Worm (Caenorhabditis elegans) whole organism, L3 larva: Measurements from ENCODE around the gene prx-5.

Experiments
- R02D3.7 ChIP-seq: fragments of 150-350 bp; optimal IDR thresholded peaks from 2 replicates; lab custom pipeline; 2014; ENCODE audit warnings: missing biosample characterization, missing genetic modification characterization
- ZK546.5 ChIP-seq: sonication (generic microtip); optimal IDR thresholded peaks from 2 replicates; lab custom pipeline; 2017; ENCODE audit warnings: missing biosample characterization, missing genetic modification characterization
- ama-1 ChIP-seq: fragments of 150-350 bp; optimal IDR thresholded peaks from 2 replicates; lab custom pipeline; 2018
- ceh-16 ChIP-seq: sonication (generic microtip); optimal IDR thresholded peaks from 2 replicates; lab custom pipeline; 2017; ENCODE audit warnings: missing biosample characterization, missing genetic modification characterization
- ceh-28 ChIP-seq: fragments of 150-350 bp; optimal IDR thresholded peaks from 2 replicates; lab custom pipeline; 2014; ENCODE audit warnings: missing biosample characterization, missing genetic modification reagents, missing genetic modification characterization
- ceh-82 ChIP-seq: fragments of 150-350 bp; optimal IDR thresholded peaks from 2 replicates; lab custom pipeline; 2014; ENCODE audit warnings: missing biosample characterization, missing genetic modification characterization
- ceh-9 ChIP-seq: sonication (generic microtip); optimal IDR thresholded peaks from 2 replicates; lab custom pipeline; 2018; ENCODE audit warnings: missing biosample characterization, missing genetic modification characterization
- daf-12 ChIP-seq: fragments of 150-350 bp; optimal IDR thresholded peaks from 2 replicates; lab custom pipeline; 2014; ENCODE audit warnings: missing biosample characterization, missing genetic modification reagents, missing genetic modification characterization
- egl-5 ChIP-seq: fragments of 150-350 bp; optimal IDR thresholded peaks from 2 replicates; lab custom pipeline; 2017; ENCODE audit warnings: missing biosample characterization, missing genetic modification reagents, missing genetic modification characterization, inconsistent platforms
- elt-1 ChIP-seq: fragments of 150-350 bp; optimal IDR thresholded peaks from 2 replicates; lab custom pipeline; 2014; ENCODE audit warnings: missing biosample characterization, missing genetic modification characterization
- eor-1 ChIP-seq, 2 experiments: fragments of 150-350 bp; optimal IDR thresholded peaks; 2 replicates each; lab custom pipeline; 2014 to 2018; ENCODE audit warnings: missing biosample characterization in 2 of 2, missing genetic modification characterization in 2 of 2
- hmg-11 ChIP-seq: sonication (generic microtip); optimal IDR thresholded peaks from 2 replicates; lab custom pipeline; 2016; ENCODE audit warnings: missing genetic modification characterization, missing compliant biosample characterization
- jun-1 ChIP-seq: fragments of 150-350 bp; optimal IDR thresholded peaks from 2 replicates; lab custom pipeline; 2014; ENCODE audit warnings: missing biosample characterization, missing genetic modification reagents, missing genetic modification characterization
- lin-39 ChIP-seq: fragments of 150-350 bp; optimal IDR thresholded peaks from 2 replicates; lab custom pipeline; 2018; ENCODE audit warnings: missing biosample characterization, missing genetic modification reagents, missing genetic modification characterization
- mdl-1 ChIP-seq: fragments of 150-350 bp; optimal IDR thresholded peaks from 2 replicates; lab custom pipeline; 2014; ENCODE audit warnings: missing biosample characterization, missing genetic modification characterization
- mml-1 ChIP-seq: fragments of 150-350 bp; sonication (generic microtip); optimal IDR thresholded peaks from 3 replicates; lab custom pipeline; 2014; ENCODE audit warnings: missing biosample characterization, missing genetic modification characterization
- nhr-237 ChIP-seq: fragments of 150-350 bp; optimal IDR thresholded peaks from 2 replicates; lab custom pipeline; 2014; ENCODE audit warnings: missing biosample characterization, missing genetic modification characterization
- nhr-25 ChIP-seq: sonication (generic microtip); optimal IDR thresholded peaks from 2 replicates; lab custom pipeline; 2017; ENCODE audit warnings: missing biosample characterization, missing genetic modification characterization
- nhr-43 ChIP-seq: sonication (generic microtip); optimal IDR thresholded peaks from 2 replicates; lab custom pipeline; 2016; ENCODE audit warnings: mild to moderate bottlenecking, missing genetic modification characterization, missing compliant biosample characterization; ENCODE audit not compliant: poor library complexity, severe bottlenecking
- nhr-67 ChIP-seq: fragments of 150-350 bp; optimal IDR thresholded peaks from 2 replicates; lab custom pipeline; 2014; ENCODE audit warnings: missing biosample characterization, missing genetic modification characterization
- nhr-77 ChIP-seq: fragments of 150-350 bp; optimal IDR thresholded peaks from 2 replicates; lab custom pipeline; 2014; ENCODE audit warnings: missing biosample characterization, missing genetic modification characterization
- skn-1 ChIP-seq: fragments of 150-350 bp; optimal IDR thresholded peaks from 2 replicates; lab custom pipeline; 2014; ENCODE audit warnings: missing biosample characterization, missing genetic modification characterization
- unc-62 ChIP-seq: fragments of 150-350 bp; sonication (generic microtip); optimal IDR thresholded peaks from 4 replicates; lab custom pipeline; 2014; ENCODE audit warnings: missing biosample characterization, missing genetic modification reagents, missing genetic modification characterization
- ztf-4 ChIP-seq: fragments of 150-350 bp; optimal IDR thresholded peaks from 2 replicates; lab custom pipeline; 2014; ENCODE audit warnings: missing biosample characterization, missing genetic modification characterization

The prx-5 gene

DNA sequence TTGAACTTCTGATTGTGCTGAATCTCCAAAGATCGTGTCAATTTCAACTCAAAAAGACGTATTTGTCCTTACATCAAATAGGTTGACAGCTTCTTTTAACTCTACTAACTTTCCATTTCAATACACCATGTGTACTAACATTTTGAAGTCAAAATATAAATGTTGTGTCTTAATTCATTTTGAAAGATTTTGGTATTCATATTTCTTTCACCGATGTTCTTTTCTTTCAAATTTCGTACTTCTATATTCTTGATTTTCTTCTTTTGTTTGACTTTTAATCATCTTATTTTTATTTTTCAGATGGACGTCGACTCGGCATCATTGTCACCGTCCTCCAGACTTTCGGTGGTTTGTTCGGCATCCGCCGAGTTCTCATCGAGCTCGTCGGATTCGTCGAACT lies 47.1 kb downstream of the prx-5 start, which contains the start of gene atf-2:
atf-2 (plus strand) TSS at position 301 of the 400 bp plus-strand sequence.
- no peak for TF ChIP-seq ama-1
- no peak for TF ChIP-seq elt-1
- no peak for TF ChIP-seq ceh-9
- no peak for TF ChIP-seq eor-1 (tag; optimal IDR thresholded peaks at IDR 0.05; lab: Kevin White, UChicago)
- no peak for TF ChIP-seq ZK546.5 (tag; lab: Kevin White, UChicago)
- TF ChIP-seq lin-39 (tag; lab: Kevin White, UChicago): no peak
- no peak for TF ChIP-seq skn-1 (tag; lab: Kevin White, UChicago)
- no peak for TF ChIP-seq nhr-237 (tag; lab: Kevin White, UChicago)
- no peak for TF ChIP-seq nhr-43 (tag; lab: Kevin White, UChicago)
- no peak for TF ChIP-seq mdl-1
- TF ChIP-seq mml-1 (tag; lab: Kevin White, UChicago): no peak
- TF ChIP-seq hmg-11: no peak
- TF ChIP-seq ztf-4 (tag; lab: Kevin White, UChicago): no peak
- TF ChIP-seq nhr-67: no peak
- TF ChIP-seq ceh-16 (tag; lab: Kevin White, UChicago): no peak
- no peak for TF ChIP-seq jun-1 (tag; lab: Kevin White, UChicago)

DNA sequence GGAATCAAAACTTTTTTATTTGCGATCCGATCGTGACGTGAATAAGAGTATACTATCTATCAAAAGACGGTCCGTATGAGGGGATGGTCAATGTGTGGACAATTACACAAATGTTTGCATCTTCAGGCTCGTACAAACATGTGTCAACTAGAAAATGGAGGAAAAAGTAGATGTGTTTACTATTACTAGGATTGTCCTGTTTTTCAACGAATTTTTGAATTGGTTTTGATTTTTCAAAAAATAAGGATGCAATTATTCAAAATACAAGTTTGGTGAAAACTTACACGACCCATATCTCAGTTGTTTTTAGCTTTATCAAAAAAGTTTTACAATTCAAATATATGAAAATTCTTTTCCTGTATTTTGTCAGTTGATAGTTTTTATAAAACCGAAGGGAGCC lies 50.6 kb downstream of the prx-5 start, which contains the start of gene K08F8.7:
K08F8.7 (minus strand) TSS at position 101 of the 400 bp plus-strand sequence.
- TF ChIP-seq egl-5 (tag; lab: Kevin White, UChicago): no peak
- no peak for TF ChIP-seq nhr-77 (tag; lab: Kevin White, UChicago)
- TF ChIP-seq R02D3.7 (tag; lab: Kevin White, UChicago): no peak
- no peak for TF ChIP-seq unc-62 (GFP tag; lab: Kevin White, UChicago)
- TF ChIP-seq nhr-67: no peak
- no peak for TF ChIP-seq ceh-82 (tag; lab: Kevin White, UChicago)
- TF ChIP-seq nhr-25 (tag; lab: Kevin White, UChicago): no peak
- no peak for TF ChIP-seq daf-12 (tag; lab: Kevin White, UChicago)
- no peak for TF ChIP-seq ceh-28
- TF ChIP-seq, all 47 proteins: peak for 0
